Fruit fly (Drosophila melanogaster) S2 (cell line): ENCODE data around the gene Hydr2.

Source experiments
- CG8478 ChIP-seq: fragments of >200 bp; optimal IDR thresholded peaks from 2 replicates; lab custom pipeline; 2018
- CTCF ChIP-seq, 2 experiments: fragments of >200 bp; optimal IDR thresholded peaks; 2 replicates each; lab custom pipeline; 2018

- TF ChIP-seq CG8478 (lab: Kevin White, UChicago) (no peak), CTCF (optimal IDR thresholded peaks at IDR 0.05; lab: Kevin White, UChicago) (no peak)
Observed at dm6 chr2L:3170949-3171579, 7.6 kb downstream of the Hydr2 start, which contains the start of gene CG44002.
